Worm (Caenorhabditis elegans) whole organism, L4 larva: ENCODE results near the gene clc-19.

Experiments
- Y48G9A.11 ChIP-seq: fragments of 200-800 bp; sonication (Bioruptor generic); IDR thresholded peaks from 2 replicates; pipeline ENCODE4 v1.3.6; 2022; ENCODE audit warnings: missing genetic modification reagents, missing genetic modification characterization, missing compliant biosample characterization
- hif-1 ChIP-seq, 2 experiments: sonication (generic microtip); optimal IDR thresholded peaks; 2 replicates each; lab custom pipeline; 2016 to 2017; ENCODE audit warnings: missing compliant biosample characterization in 2 of 2, missing genetic modification characterization in 2 of 2, missing genetic modification reagents in 2 of 2, missing genotype in 2 of 2, mild to moderate bottlenecking in 1 of 2
- lin-13 ChIP-seq: fragments of 150-350 bp; optimal IDR thresholded peaks from 2 replicates; lab custom pipeline; 2014; ENCODE audit warnings: missing biosample characterization, missing genetic modification reagents, missing genetic modification characterization
- madf-5 ChIP-seq, 2 experiments: fragments of 200-800 bp; sonication (Bioruptor generic); IDR thresholded peaks; 2 replicates each; pipeline ENCODE4 v1.3.6; 2022; ENCODE audit warnings: missing compliant biosample characterization in 2 of 2, missing genetic modification characterization in 2 of 2
- nhr-11 ChIP-seq: fragments of 150-350 bp; optimal IDR thresholded peaks from 2 replicates; lab custom pipeline; 2014; ENCODE audit warnings: missing biosample characterization, missing genetic modification characterization
- sdz-12 ChIP-seq: fragments of 200-800 bp; sonication (Bioruptor generic); optimal IDR thresholded peaks from 2 replicates; lab custom pipeline; 2018; ENCODE audit warnings: mild to moderate bottlenecking, missing genetic modification characterization, missing compliant biosample characterization
- skn-1 ChIP-seq: fragments of 150-350 bp; optimal IDR thresholded peaks from 2 replicates; lab custom pipeline; 2014; ENCODE audit warnings: missing biosample characterization, missing genetic modification characterization
- snpc-4 ChIP-seq: fragments of 150-350 bp; optimal IDR thresholded peaks from 2 replicates; lab custom pipeline; 2014; ENCODE audit warnings: missing biosample characterization, missing genetic modification characterization
- ztf-11 ChIP-seq: fragments of 150-350 bp; optimal IDR thresholded peaks from 2 replicates; lab custom pipeline; 2014; ENCODE audit warnings: missing biosample characterization, missing genetic modification characterization

DNA sequence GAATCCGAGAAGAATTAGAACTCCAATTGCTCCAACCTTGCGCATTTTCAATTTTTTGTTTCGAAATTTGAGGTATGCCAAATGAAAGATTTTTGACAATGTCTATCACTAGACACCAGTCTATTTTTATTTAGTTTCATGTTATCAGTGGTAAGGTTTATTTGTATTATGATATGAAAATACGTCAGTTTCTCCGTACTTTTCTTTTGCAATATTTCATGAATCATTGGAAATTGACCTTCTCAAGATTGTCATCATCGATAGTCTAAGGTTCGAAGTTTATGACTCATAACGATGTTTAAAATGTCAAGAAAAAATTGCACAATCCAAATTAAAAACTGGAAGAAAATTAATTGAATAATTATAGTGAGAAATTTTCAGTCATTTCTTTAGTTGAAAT lies at the start of gene clc-19:
- no peak for TF ChIP-seq madf-5 (GFP tag; IDR thresholded peaks at IDR 0.05; lab: Robert Waterston, UW)
- TF ChIP-seq sdz-12: no peak
- no peak for TF ChIP-seq hif-1 (tag; optimal IDR thresholded peaks at IDR 0.05; lab: Kevin White, UChicago)
- no peak for TF ChIP-seq ztf-11 (tag; lab: Kevin White, UChicago)
- no peak for TF ChIP-seq skn-1 (tag; lab: Kevin White, UChicago)
- no peak for TF ChIP-seq Y48G9A.11 (GFP tag; lab: Robert Waterston, UW)
- no peak for TF ChIP-seq snpc-4 (tag; lab: Kevin White, UChicago)
- TF ChIP-seq lin-13 (GFP tag; lab: Kevin White, UChicago): no peak
- TF ChIP-seq nhr-11 (tag; lab: Kevin White, UChicago): no peak
